Fruit fly (Drosophila melanogaster) whole organism, prepupa: ENCODE measurements around the gene CG13625.
A peak's percentile ranks its signal among the peaks of the same experiment; 100 is the strongest.

Experiments used
- CG10631 ChIP-seq: fragments of 200-800 bp; sonication (Bioruptor generic); optimal IDR thresholded peaks from 2 replicates; lab custom pipeline; 2016; ENCODE audit warnings: missing biosample characterization, missing genetic modification characterization
- CG3919 ChIP-seq: fragments of 200-800 bp; sonication (Bioruptor generic); optimal IDR thresholded peaks from 3 replicates; lab custom pipeline; 2016; ENCODE audit warnings: missing biosample characterization, missing genetic modification characterization
- CG4318 ChIP-seq: fragments of 200-800 bp; sonication (Bioruptor generic); optimal IDR thresholded peaks from 3 replicates; lab custom pipeline; 2017; ENCODE audit warnings: missing biosample characterization, mild to moderate bottlenecking, missing genetic modification characterization
- CG9139 ChIP-seq: fragments of 200-800 bp; sonication (Bioruptor generic); optimal IDR thresholded peaks from 3 replicates; lab custom pipeline; 2017; ENCODE audit warnings: missing biosample characterization, mild to moderate bottlenecking, missing genetic modification characterization
- Eip78C ChIP-seq: fragments of 200-800 bp; sonication (Bioruptor generic); peaks from one replicate; lab custom pipeline; 2016; ENCODE audit warnings: missing biosample characterization, missing genetic modification characterization
- Gug ChIP-seq: fragments of 200-800 bp; sonication (Bioruptor generic); IDR thresholded peaks from 2 replicates; pipeline ENCODE4 v1.3.6; 2022; ENCODE audit warnings: missing biosample characterization, missing genetic modification characterization
- Hr4 ChIP-seq: fragments of 200-800 bp; sonication (Bioruptor generic); optimal IDR thresholded peaks from 3 replicates; lab custom pipeline; 2016; ENCODE audit warnings: missing biosample characterization, missing genetic modification characterization
- Sox14 ChIP-seq: fragments of 200-800 bp; sonication (Bioruptor generic); optimal IDR thresholded peaks from 3 replicates; lab custom pipeline; 2016; ENCODE audit warnings: missing biosample characterization, missing genetic modification characterization
- esn ChIP-seq: fragments of 200-800 bp; sonication (Bioruptor generic); optimal IDR thresholded peaks from 2 replicates; lab custom pipeline; 2016; ENCODE audit warnings: missing biosample characterization, mild to moderate bottlenecking, missing genetic modification characterization, moderate library complexity

DNA sequence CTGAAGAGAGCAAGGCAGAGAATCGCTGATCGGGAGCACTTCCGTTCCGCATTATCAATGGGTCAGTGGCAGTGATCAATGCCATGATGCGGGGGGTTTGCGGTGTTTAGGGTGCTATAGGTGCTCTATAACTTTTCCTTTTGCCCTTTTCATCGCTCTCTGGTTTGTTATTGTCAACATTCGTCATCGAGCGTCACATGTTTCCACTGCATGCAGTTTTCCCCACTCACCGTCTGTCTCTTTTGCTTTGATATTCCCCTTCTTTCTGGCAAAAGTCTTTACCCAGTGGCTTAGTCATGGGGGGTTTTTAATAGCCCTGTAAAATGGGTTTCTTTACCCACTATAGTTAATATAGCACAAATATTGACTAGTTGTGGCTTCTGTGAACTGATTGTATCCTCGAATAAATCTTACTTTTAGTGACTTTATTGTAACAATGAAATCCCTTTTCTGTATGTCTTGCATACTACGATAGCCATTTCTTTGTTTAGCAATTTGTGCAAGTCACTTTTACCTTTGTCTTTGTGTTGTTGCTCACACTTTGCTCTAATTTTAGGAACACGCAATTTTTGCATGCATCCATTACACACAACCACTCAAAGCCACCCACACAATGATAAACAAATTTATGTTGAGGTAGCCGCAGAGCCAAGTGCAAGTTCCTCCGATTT is 18.1 kb downstream of the CG13625 start:
- no peak for TF ChIP-seq Gug
- no peak for TF ChIP-seq CG4318
- TF ChIP-seq CG10631 (GFP tag; lab: Kevin White, UChicago) = no peak
- peak; percentile 64 for TF ChIP-seq Sox14 (GFP tag; lab: Kevin White, UChicago)
- TF ChIP-seq CG3919 (GFP tag; lab: Kevin White, UChicago) = no peak
- peak; percentile 83 for TF ChIP-seq Eip78C (GFP tag; lab: Kevin White, UChicago)
- no peak for TF ChIP-seq Hr4 (GFP tag; lab: Kevin White, UChicago)
- no peak for TF ChIP-seq CG9139 (GFP tag; lab: Kevin White, UChicago)
- no peak for TF ChIP-seq esn
